Worm (Caenorhabditis elegans) whole organism, young adult: Measurements from ENCODE around the gene irld-25.

Experiments used
- F39B2.1 ChIP-seq: fragments of 200-800 bp; sonication (Bioruptor generic); IDR thresholded peaks from 2 replicates; pipeline ENCODE4 v1.3.6; 2022; ENCODE audit warnings: missing genetic modification reagents, missing genetic modification characterization, missing compliant biosample characterization
- F55B11.4 ChIP-seq: sonication (generic microtip); optimal IDR thresholded peaks from 2 replicates; lab custom pipeline; 2016; ENCODE audit warnings: missing compliant biosample characterization, missing genetic modification characterization, borderline replicate concordance; ENCODE audit not compliant: insufficient read depth
- bed-2 ChIP-seq: fragments of 200-800 bp; sonication (Bioruptor generic); IDR thresholded peaks from 2 replicates; pipeline ENCODE4 v1.3.6; 2022; ENCODE audit warnings: missing genetic modification reagents, missing genetic modification characterization, missing compliant biosample characterization
- ceh-40 ChIP-seq: fragments of 200-800 bp; sonication (Bioruptor generic); IDR thresholded peaks from 2 replicates; pipeline ENCODE4 v1.3.6; 2022; ENCODE audit warnings: missing genetic modification characterization, missing compliant biosample characterization
- hlh-26 ChIP-seq: fragments of 200-800 bp; sonication (Bioruptor generic); conservative IDR thresholded peaks from 2 replicates; pipeline ENCODE4 v1.3.6; 2022; ENCODE audit warnings: missing genetic modification reagents, missing genetic modification characterization, missing compliant biosample characterization
- madf-6 ChIP-seq: fragments of 200-800 bp; sonication (Bioruptor generic); IDR thresholded peaks from 2 replicates; pipeline ENCODE4 v1.3.6; 2022; ENCODE audit warnings: missing genetic modification reagents, missing genetic modification characterization, missing compliant biosample characterization
- nfya-1 ChIP-seq: sonication (generic microtip); optimal IDR thresholded peaks from 2 replicates; lab custom pipeline; 2017; ENCODE audit warnings: antibody characterized with exemption, missing compliant biosample characterization, missing genetic modification characterization, borderline replicate concordance; ENCODE audit not compliant: insufficient read depth
- ztf-26 ChIP-seq: sonication (generic microtip); optimal IDR thresholded peaks from 2 replicates; lab custom pipeline; 2017; ENCODE audit warnings: missing genetic modification characterization, missing compliant biosample characterization

- TF ChIP-seq nfya-1 (tag; lab: Kevin White, UChicago) (no peak), F39B2.1 (no peak), ceh-40 (GFP tag; lab: Robert Waterston, UW) (no peak), bed-2 (GFP tag; lab: Robert Waterston, UW) (no peak), F55B11.4 (tag; lab: Kevin White, UChicago) (no peak), madf-6 (GFP tag; lab: Robert Waterston, UW) (no peak), ztf-26 (tag; lab: Kevin White, UChicago) (no peak), hlh-26 (GFP tag; lab: Robert Waterston, UW) (no peak)
Observed at ce11 chrV:15244456-15244855, 23.0 kb downstream of the irld-25 start, which contains the start of gene kin-30.
